Worm (Caenorhabditis elegans) whole organism, late embryonic: ENCODE results near the gene srg-33.

Experiments used
- C08G9.2 ChIP-seq: sonication (generic microtip); optimal IDR thresholded peaks from 2 replicates; lab custom pipeline; 2016; ENCODE audit warnings: mild to moderate bottlenecking, missing genetic modification characterization, moderate library complexity, missing compliant biosample characterization
- F13H6.1 ChIP-seq: sonication (generic microtip); optimal IDR thresholded peaks from 2 replicates; lab custom pipeline; 2016; ENCODE audit warnings: missing genetic modification characterization, missing compliant biosample characterization
- K02D7.2 ChIP-seq: sonication (generic microtip); optimal IDR thresholded peaks from 2 replicates; lab custom pipeline; 2017; ENCODE audit warnings: mild to moderate bottlenecking, missing genetic modification characterization, missing compliant biosample characterization
- K09A11.1 ChIP-seq: sonication (generic microtip); optimal IDR thresholded peaks from 2 replicates; lab custom pipeline; 2017; ENCODE audit warnings: antibody characterized with exemption, mild to moderate bottlenecking, missing genetic modification characterization, missing compliant biosample characterization; ENCODE audit not compliant: insufficient read depth
- ceh-14 ChIP-seq: sonication (generic microtip); optimal IDR thresholded peaks from 2 replicates; lab custom pipeline; 2016; ENCODE audit warnings: missing genotype, missing genetic modification characterization, missing compliant biosample characterization
- ceh-2 ChIP-seq: sonication (generic microtip); optimal IDR thresholded peaks from 2 replicates; lab custom pipeline; 2016; ENCODE audit warnings: missing genotype, missing genetic modification characterization, missing compliant biosample characterization
- ceh-34 ChIP-seq: sonication (generic microtip); optimal IDR thresholded peaks from 2 replicates; lab custom pipeline; 2016; ENCODE audit warnings: mild to moderate bottlenecking, missing genetic modification characterization, missing compliant biosample characterization
- ceh-6 ChIP-seq: fragments of 200-800 bp; sonication (Bioruptor generic); optimal IDR thresholded peaks from 2 replicates; lab custom pipeline; 2018; ENCODE audit warnings: mild to moderate bottlenecking, missing genetic modification characterization, missing compliant biosample characterization
- che-1 ChIP-seq: sonication (generic microtip); optimal IDR thresholded peaks from 2 replicates; lab custom pipeline; 2016; ENCODE audit warnings: mild to moderate bottlenecking, missing genetic modification characterization, missing compliant biosample characterization
- ets-4 ChIP-seq: sonication (generic microtip); optimal IDR thresholded peaks from 2 replicates; lab custom pipeline; 2016; ENCODE audit warnings: missing genetic modification characterization, missing compliant biosample characterization
- fkh-10 ChIP-seq: fragments of 150-350 bp; optimal IDR thresholded peaks from 2 replicates; lab custom pipeline; 2014; ENCODE audit warnings: missing biosample characterization, missing genetic modification reagents, missing genetic modification characterization
- fkh-6 ChIP-seq: sonication (generic microtip); optimal IDR thresholded peaks from 2 replicates; lab custom pipeline; 2016; ENCODE audit warnings: missing genetic modification characterization, missing compliant biosample characterization
- gmeb-2 ChIP-seq: sonication (generic microtip); optimal IDR thresholded peaks from 2 replicates; lab custom pipeline; 2016; ENCODE audit warnings: missing genetic modification characterization, inconsistent platforms, missing compliant biosample characterization
- hlh-15 ChIP-seq: sonication (generic microtip); optimal IDR thresholded peaks from 2 replicates; lab custom pipeline; 2016; ENCODE audit warnings: missing genetic modification characterization, missing compliant biosample characterization
- hlh-30 ChIP-seq: sonication (generic microtip); optimal IDR thresholded peaks from 2 replicates; lab custom pipeline; 2017; ENCODE audit warnings: antibody characterized with exemption, missing genetic modification characterization, missing compliant biosample characterization; ENCODE audit not compliant: insufficient read depth
- hlh-8 ChIP-seq: sonication (generic microtip); optimal IDR thresholded peaks from 2 replicates; lab custom pipeline; 2016; ENCODE audit warnings: missing genotype, missing genetic modification characterization, missing compliant biosample characterization
- lim-6 ChIP-seq: sonication (generic microtip); optimal IDR thresholded peaks from 2 replicates; lab custom pipeline; 2016; ENCODE audit warnings: missing genetic modification characterization, missing compliant biosample characterization
- madf-2 ChIP-seq: sonication (generic microtip); optimal IDR thresholded peaks from 2 replicates; lab custom pipeline; 2017; ENCODE audit warnings: missing genetic modification characterization, missing compliant biosample characterization
- mec-3 ChIP-seq: sonication (generic microtip); optimal IDR thresholded peaks from 2 replicates; lab custom pipeline; 2016; ENCODE audit warnings: borderline replicate concordance, missing genetic modification characterization, missing compliant biosample characterization
- nhr-232 ChIP-seq: sonication (generic microtip); optimal IDR thresholded peaks from 2 replicates; lab custom pipeline; 2016; ENCODE audit warnings: missing genetic modification characterization, missing compliant biosample characterization
- npax-4 ChIP-seq: sonication (generic microtip); optimal IDR thresholded peaks from 2 replicates; lab custom pipeline; 2016; ENCODE audit warnings: missing genetic modification characterization, missing compliant biosample characterization
- pat-9 ChIP-seq: fragments of 200-800 bp; sonication (Bioruptor generic); optimal IDR thresholded peaks from 2 replicates; lab custom pipeline; 2018; ENCODE audit warnings: mild to moderate bottlenecking, missing genetic modification characterization, moderate library complexity, missing compliant biosample characterization
- pax-1 ChIP-seq: fragments of 150-350 bp; optimal IDR thresholded peaks from 2 replicates; lab custom pipeline; 2014; ENCODE audit warnings: missing biosample characterization, missing genetic modification characterization
- sdc-2 ChIP-seq: sonication (generic microtip); optimal IDR thresholded peaks from 2 replicates; lab custom pipeline; 2016; ENCODE audit warnings: missing genotype, missing genetic modification characterization, missing compliant biosample characterization
- sox-4 ChIP-seq: sonication (generic microtip); optimal IDR thresholded peaks from 2 replicates; lab custom pipeline; 2017; ENCODE audit warnings: mild to moderate bottlenecking, missing genetic modification characterization, inconsistent platforms, missing compliant biosample characterization
- syd-9 ChIP-seq: sonication (generic microtip); optimal IDR thresholded peaks from 2 replicates; lab custom pipeline; 2016; ENCODE audit warnings: mild to moderate bottlenecking, missing genetic modification characterization, moderate library complexity, missing compliant biosample characterization
- unc-42 ChIP-seq: sonication (generic microtip); optimal IDR thresholded peaks from 2 replicates; lab custom pipeline; 2016; ENCODE audit warnings: missing genotype, missing genetic modification characterization, missing compliant biosample characterization
- unc-55 ChIP-seq: sonication (generic microtip); optimal IDR thresholded peaks from 2 replicates; lab custom pipeline; 2017; ENCODE audit warnings: missing biosample characterization, missing genetic modification reagents, missing genetic modification characterization
- unc-86 ChIP-seq: sonication (generic microtip); optimal IDR thresholded peaks from 2 replicates; lab custom pipeline; 2016; ENCODE audit warnings: missing genetic modification characterization, missing compliant biosample characterization
- ztf-16 ChIP-seq: sonication (generic microtip); optimal IDR thresholded peaks from 2 replicates; lab custom pipeline; 2017; ENCODE audit warnings: missing genetic modification characterization, missing compliant biosample characterization

The srg-33 gene

DNA sequence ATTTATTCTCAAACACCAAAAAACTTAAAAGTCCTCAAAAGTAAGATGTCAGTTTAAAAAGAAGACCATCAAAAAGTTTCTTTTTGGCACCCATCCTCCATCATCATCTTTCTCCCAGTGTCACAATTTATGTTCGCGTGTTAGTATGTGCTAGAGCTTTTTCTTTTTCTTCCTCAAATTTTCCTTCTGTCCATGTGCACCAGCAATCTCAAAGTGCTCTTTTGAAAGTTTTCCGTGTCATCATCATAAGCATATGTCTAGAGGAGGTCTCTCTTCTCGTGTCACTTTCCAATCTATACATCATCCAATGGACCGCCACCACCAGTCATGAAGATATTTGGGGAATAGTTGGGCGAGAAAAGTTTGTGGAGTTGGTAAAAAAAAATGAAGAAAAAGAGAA lies 40.8 kb upstream of the srg-33 start:
- TF ChIP-seq npax-4 (tag; lab: Kevin White, UChicago) (no peak), syd-9 (tag; lab: Kevin White, UChicago) (no peak)

DNA sequence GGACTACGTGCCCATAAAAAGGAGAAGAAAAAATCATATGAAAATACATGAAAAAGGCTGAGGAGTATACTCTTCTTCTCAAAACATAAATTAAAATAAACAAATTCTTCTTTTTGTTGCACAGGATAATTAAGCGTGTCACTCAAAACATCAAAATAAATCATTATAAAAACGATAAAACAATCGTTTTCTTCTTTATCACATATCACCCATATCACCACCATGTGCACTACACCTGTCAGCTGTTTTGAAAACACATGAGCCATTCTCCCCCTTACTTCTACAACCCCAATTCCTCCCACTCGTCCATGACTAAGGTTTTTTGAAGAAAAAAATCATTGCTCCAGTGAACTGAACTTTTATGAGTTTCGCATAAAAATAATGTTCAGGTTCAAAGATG lies 39.3 kb upstream of the srg-33 start:
- TF ChIP-seq sox-4 (no peak), C08G9.2 (no peak), unc-55 (GFP tag; lab: Kevin White, UChicago) (peak; percentile 43), gmeb-2 (tag; lab: Kevin White, UChicago) (no peak), hlh-30 (tag; lab: Kevin White, UChicago) (no peak), hlh-8 (tag; lab: Kevin White, UChicago) (no peak), syd-9 (tag; lab: Kevin White, UChicago) (no peak), ets-4 (tag; lab: Kevin White, UChicago) (no peak)

DNA sequence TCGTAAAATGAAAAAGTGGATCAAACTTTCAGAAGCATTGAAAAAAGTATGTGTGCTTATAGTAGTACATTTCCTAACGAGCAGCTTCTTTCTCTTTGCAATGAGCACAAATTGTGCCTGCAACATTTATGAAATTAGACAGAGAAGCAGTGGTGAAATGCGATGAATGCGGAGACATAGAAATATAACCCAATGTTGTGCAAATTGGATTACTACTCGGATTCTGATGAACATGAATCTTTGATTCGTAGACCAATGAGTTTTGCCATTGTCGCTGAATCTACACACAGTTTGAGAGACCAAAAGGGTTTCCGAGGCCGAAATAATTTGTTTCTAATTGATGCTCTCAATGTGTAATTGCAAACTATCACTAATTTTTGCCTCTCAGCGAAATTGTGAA lies 37.9 kb upstream of the srg-33 start:
- TF ChIP-seq unc-42 (tag; lab: Kevin White, UChicago) (peak; percentile 97), ceh-2 (tag; lab: Kevin White, UChicago) (no peak)

DNA sequence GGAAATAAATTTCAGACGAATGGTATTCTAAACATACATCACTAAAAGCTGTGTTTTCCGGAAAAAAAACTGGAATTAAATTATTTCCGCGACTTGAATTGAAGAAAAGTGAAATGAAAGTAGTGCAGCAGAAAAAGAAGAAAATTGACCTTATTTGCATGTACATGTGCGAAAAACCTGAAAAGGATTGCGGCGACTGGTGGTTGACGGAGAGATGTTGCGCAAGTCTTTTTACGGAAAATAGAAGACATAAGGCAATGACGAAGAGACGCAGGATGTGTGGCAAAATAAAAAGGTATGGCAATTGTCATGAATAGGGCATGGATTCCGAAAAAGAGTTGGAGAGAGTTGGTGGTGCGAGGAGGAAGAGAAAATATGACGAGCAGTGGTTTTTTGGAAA lies 36.9 kb upstream of the srg-33 start:
- peak; percentile 30 for TF ChIP-seq unc-42 (tag; lab: Kevin White, UChicago)
- no peak for TF ChIP-seq unc-86 (tag; lab: Kevin White, UChicago)

DNA sequence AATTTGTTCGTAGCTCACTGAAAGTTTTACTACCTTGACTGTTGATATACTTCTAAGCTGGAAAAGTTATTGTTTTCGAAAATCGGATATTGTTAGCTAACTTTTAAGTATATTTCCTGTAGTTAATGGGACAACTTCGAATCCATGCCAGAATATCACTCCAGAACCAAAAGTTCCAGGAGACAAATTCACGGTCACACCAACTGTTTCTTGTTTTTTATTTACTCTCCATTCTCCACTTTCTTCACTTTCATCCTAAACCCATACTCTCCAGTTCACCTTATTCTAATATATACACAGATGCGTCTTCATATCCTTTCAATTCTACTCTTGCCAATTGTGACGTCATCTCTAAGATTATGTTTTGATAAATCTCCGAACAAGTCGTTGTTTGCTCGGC lies 32.8 kb upstream of the srg-33 start, which contains the start of gene C16D9.1:
C16D9.1 (plus strand) TSS at position 301 of the 400 bp plus-strand sequence.
- no peak for TF ChIP-seq pat-9 (tag; lab: Kevin White, UChicago)
- TF ChIP-seq ceh-34 (tag; lab: Kevin White, UChicago), result no peak
- TF ChIP-seq unc-42 (tag; lab: Kevin White, UChicago), result no peak
- TF ChIP-seq K09A11.1 (tag; lab: Kevin White, UChicago), result no peak
- TF ChIP-seq fkh-6 (tag; lab: Kevin White, UChicago), result no peak
- TF ChIP-seq nhr-232 (tag; lab: Kevin White, UChicago), result no peak
- TF ChIP-seq ztf-16 (tag; lab: Kevin White, UChicago), result no peak
- TF ChIP-seq mec-3 (tag; lab: Kevin White, UChicago), result no peak
- no peak for TF ChIP-seq hlh-15 (tag; lab: Kevin White, UChicago)
- no peak for TF ChIP-seq fkh-10 (GFP tag; lab: Kevin White, UChicago)
- no peak for TF ChIP-seq F13H6.1 (tag; lab: Kevin White, UChicago)

DNA sequence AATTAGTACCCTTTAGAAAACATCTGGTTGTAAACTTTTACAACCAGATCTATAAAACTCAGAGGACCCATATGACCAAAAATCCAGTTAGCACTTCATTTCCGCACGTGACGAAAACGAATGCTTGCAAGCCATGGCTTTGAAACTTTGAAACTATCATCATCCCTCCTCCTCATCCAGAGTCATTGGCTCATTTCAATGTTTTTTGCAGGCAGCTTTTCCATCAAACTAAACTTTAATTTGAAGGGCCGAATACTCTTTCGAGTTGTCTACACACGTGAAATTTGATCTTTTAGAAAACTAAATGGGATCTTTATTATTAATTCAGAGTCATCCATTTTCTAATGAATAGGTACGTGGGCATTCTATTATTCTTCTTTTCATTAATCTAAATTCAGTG lies 29.7 kb upstream of the srg-33 start:
- TF ChIP-seq pax-1 (tag; lab: Kevin White, UChicago), result no peak
- no peak for TF ChIP-seq ceh-14 (tag; lab: Kevin White, UChicago)
- TF ChIP-seq K02D7.2, result no peak
- no peak for TF ChIP-seq ceh-6
- no peak for TF ChIP-seq sdc-2 (tag; lab: Kevin White, UChicago)
- TF ChIP-seq madf-2, result no peak
- TF ChIP-seq che-1, result no peak
- no peak for TF ChIP-seq npax-4 (tag; lab: Kevin White, UChicago)

DNA sequence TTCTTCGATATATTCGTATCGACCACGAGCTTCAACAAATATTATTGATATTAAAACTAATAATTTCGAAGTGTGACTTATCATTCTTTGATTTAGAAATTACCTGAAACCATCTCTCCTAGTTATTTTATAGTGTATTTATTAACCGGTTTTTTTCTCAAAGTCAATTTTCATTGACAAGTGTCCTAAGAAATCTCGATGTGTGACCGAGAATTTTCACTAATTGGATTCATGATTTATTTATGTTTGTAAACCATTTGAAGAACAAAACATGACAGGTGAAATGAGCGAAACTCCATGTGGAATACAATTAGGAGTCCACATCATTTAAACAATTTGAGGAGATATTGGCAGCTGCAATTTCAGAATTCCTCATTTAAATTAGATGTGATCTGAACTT lies 28.4 kb upstream of the srg-33 start, which contains the start of gene C16D9.8:
C16D9.8 (minus strand) TSS at position 101 of the 400 bp plus-strand sequence.
- TF ChIP-seq unc-86 (tag; lab: Kevin White, UChicago) (no peak), lim-6 (tag; lab: Kevin White, UChicago) (no peak)
